Worm (Caenorhabditis elegans) whole organism, L1 larva: Measurements from ENCODE around the gene C24A3.2.

Experiments
- C04F5.9 ChIP-seq: sonication (generic microtip); optimal IDR thresholded peaks from 2 replicates; lab custom pipeline; 2016; ENCODE audit warnings: missing genetic modification characterization, missing compliant biosample characterization
- C16A3.4 ChIP-seq: fragments of 150-350 bp; optimal IDR thresholded peaks from 2 replicates; lab custom pipeline; 2014; ENCODE audit warnings: missing biosample characterization, missing genetic modification characterization
- F16B12.6 ChIP-seq: fragments of 150-350 bp; optimal IDR thresholded peaks from 2 replicates; lab custom pipeline; 2014; ENCODE audit warnings: missing biosample characterization, missing genetic modification characterization
- alr-1 ChIP-seq: fragments of 200-800 bp; sonication (Bioruptor generic); optimal IDR thresholded peaks from 2 replicates; lab custom pipeline; 2018; ENCODE audit warnings: borderline replicate concordance, mild to moderate bottlenecking, missing genetic modification characterization, missing compliant biosample characterization
- blmp-1 ChIP-seq: fragments of 150-350 bp; optimal IDR thresholded peaks from 2 replicates; lab custom pipeline; 2014; ENCODE audit warnings: missing biosample characterization, missing genetic modification characterization
- ceh-63 ChIP-seq: fragments of 200-800 bp; sonication (Bioruptor generic); optimal IDR thresholded peaks from 2 replicates; lab custom pipeline; 2018; ENCODE audit warnings: mild to moderate bottlenecking, missing genetic modification characterization, missing compliant biosample characterization
- ceh-8 ChIP-seq: fragments of 200-800 bp; sonication (Bioruptor generic); optimal IDR thresholded peaks from 2 replicates; lab custom pipeline; 2018; ENCODE audit warnings: mild to moderate bottlenecking, missing genetic modification characterization, moderate library complexity, missing compliant biosample characterization
- ceh-88 ChIP-seq: fragments of 200-800 bp; sonication (Bioruptor generic); IDR thresholded peaks from 2 replicates; pipeline ENCODE4 v1.3.6; 2022; ENCODE audit warnings: missing genetic modification characterization, missing compliant biosample characterization
- ceh-90 ChIP-seq: sonication (generic microtip); optimal IDR thresholded peaks from 2 replicates; lab custom pipeline; 2016; ENCODE audit warnings: missing genetic modification characterization, missing compliant biosample characterization
- ces-1 ChIP-seq: fragments of 150-350 bp; optimal IDR thresholded peaks from 2 replicates; lab custom pipeline; 2014; ENCODE audit warnings: missing biosample characterization, missing genetic modification reagents, missing genetic modification characterization
- dpl-1 ChIP-seq, 3 experiments: fragments of 150-350 bp in 2 of 3; sonication (generic microtip) in 1 of 3; optimal IDR thresholded peaks; 2 replicates each; lab custom pipeline; 2014 to 2017; ENCODE audit warnings: missing biosample characterization in 3 of 3, missing genetic modification characterization in 3 of 3, missing genetic modification reagents in 3 of 3
- efl-3 ChIP-seq: fragments of 200-800 bp; sonication (Bioruptor generic); optimal IDR thresholded peaks from 2 replicates; lab custom pipeline; 2018; ENCODE audit warnings: mild to moderate bottlenecking, missing genetic modification characterization, missing compliant biosample characterization
- egl-27 ChIP-seq, 2 experiments: fragments of 150-350 bp in 1 of 2; sonication (generic microtip); optimal IDR thresholded peaks; 3 replicates each; lab custom pipeline; 2017 to 2018; ENCODE audit warnings: missing biosample characterization in 2 of 2, missing genetic modification characterization in 2 of 2, missing genetic modification reagents in 2 of 2
- ets-5 ChIP-seq: fragments of 200-800 bp; sonication (Bioruptor generic); IDR thresholded peaks from 2 replicates; pipeline ENCODE4 v1.3.6; 2022; ENCODE audit warnings: missing genetic modification characterization, missing compliant biosample characterization
- fkh-10 ChIP-seq: sonication (generic microtip); optimal IDR thresholded peaks from 2 replicates; lab custom pipeline; 2017; ENCODE audit warnings: missing biosample characterization, missing genetic modification reagents, missing genetic modification characterization
- fkh-4 ChIP-seq: sonication (generic microtip); optimal IDR thresholded peaks from 2 replicates; lab custom pipeline; 2016; ENCODE audit warnings: missing compliant biosample characterization, missing genetic modification characterization, borderline replicate concordance
- hlh-4 ChIP-seq: sonication (generic microtip); optimal IDR thresholded peaks from 2 replicates; lab custom pipeline; 2016; ENCODE audit warnings: mild to moderate bottlenecking, missing genetic modification characterization, missing compliant biosample characterization
- irx-1 ChIP-seq: sonication (generic microtip); optimal IDR thresholded peaks from 2 replicates; lab custom pipeline; 2016; ENCODE audit warnings: missing genetic modification characterization, missing compliant biosample characterization
- isw-1 ChIP-seq: fragments of 200-800 bp; sonication (Bioruptor generic); IDR thresholded peaks from 2 replicates; pipeline ENCODE4 v1.3.6; 2022; ENCODE audit warnings: missing genetic modification characterization, missing compliant biosample characterization
- jun-1 ChIP-seq: fragments of 150-350 bp; optimal IDR thresholded peaks from 2 replicates; lab custom pipeline; 2014; ENCODE audit warnings: missing biosample characterization, missing genetic modification reagents, missing genetic modification characterization
- lin-13 ChIP-seq: fragments of 150-350 bp; optimal IDR thresholded peaks from 2 replicates; lab custom pipeline; 2014; ENCODE audit warnings: missing biosample characterization, missing genetic modification reagents, missing genetic modification characterization
- lin-14 ChIP-seq: fragments of 200-800 bp; sonication (Bioruptor generic); optimal IDR thresholded peaks from 2 replicates; lab custom pipeline; 2018; ENCODE audit warnings: mild to moderate bottlenecking, missing genetic modification characterization, moderate library complexity, missing compliant biosample characterization
- lin-39 ChIP-seq: fragments of 150-350 bp; optimal IDR thresholded peaks from 2 replicates; lab custom pipeline; 2014; ENCODE audit warnings: missing biosample characterization, missing genetic modification reagents, missing genetic modification characterization
- lir-3 ChIP-seq: sonication (generic microtip); optimal IDR thresholded peaks from 2 replicates; lab custom pipeline; 2016; ENCODE audit warnings: mild to moderate bottlenecking, missing genetic modification characterization, moderate library complexity, missing compliant biosample characterization; ENCODE audit not compliant: poor library complexity
- lsy-2 ChIP-seq, 2 experiments: fragments of 150-350 bp; optimal IDR thresholded peaks; 2 replicates each; lab custom pipeline; 2014; ENCODE audit warnings: missing biosample characterization in 2 of 2, missing genetic modification characterization in 2 of 2
- mdl-1 ChIP-seq, 2 experiments: fragments of 150-350 bp; optimal IDR thresholded peaks; 2 replicates each; lab custom pipeline; 2014 to 2017; ENCODE audit warnings: missing biosample characterization in 2 of 2, missing genetic modification characterization in 2 of 2, inconsistent platforms in 1 of 2
- mef-2 ChIP-seq: fragments of 150-350 bp; optimal IDR thresholded peaks from 2 replicates; lab custom pipeline; 2014; ENCODE audit warnings: missing biosample characterization, missing genetic modification characterization
- mep-1 ChIP-seq: fragments of 150-350 bp; optimal IDR thresholded peaks from 2 replicates; lab custom pipeline; 2014; ENCODE audit warnings: missing biosample characterization, missing genetic modification characterization
- nhr-11 ChIP-seq: fragments of 150-350 bp; optimal IDR thresholded peaks from 2 replicates; lab custom pipeline; 2014; ENCODE audit warnings: missing biosample characterization, missing genetic modification characterization
- nhr-12 ChIP-seq: sonication (generic microtip); optimal IDR thresholded peaks from 2 replicates; lab custom pipeline; 2017; ENCODE audit warnings: missing biosample characterization, missing genetic modification characterization
- nhr-19 ChIP-seq: fragments of 200-800 bp; sonication (Bioruptor generic); conservative IDR thresholded peaks from 2 replicates; pipeline ENCODE4 v1.3.6; 2022; ENCODE audit warnings: missing genetic modification characterization, missing compliant biosample characterization
- nhr-20 ChIP-seq: sonication (generic microtip); optimal IDR thresholded peaks from 2 replicates; lab custom pipeline; 2016; ENCODE audit warnings: mild to moderate bottlenecking, missing genetic modification characterization, missing compliant biosample characterization
- nhr-237 ChIP-seq: fragments of 150-350 bp; optimal IDR thresholded peaks from 2 replicates; lab custom pipeline; 2014; ENCODE audit warnings: missing biosample characterization, missing genetic modification characterization
- nhr-77 ChIP-seq: fragments of 150-350 bp; optimal IDR thresholded peaks from 2 replicates; lab custom pipeline; 2014; ENCODE audit warnings: missing biosample characterization, missing genetic modification characterization
- nhr-90 ChIP-seq: sonication (generic microtip); optimal IDR thresholded peaks from 2 replicates; lab custom pipeline; 2016; ENCODE audit warnings: mild to moderate bottlenecking, missing genetic modification characterization, missing compliant biosample characterization; ENCODE audit not compliant: poor library complexity
- pqm-1 ChIP-seq: sonication (generic microtip); optimal IDR thresholded peaks from 3 replicates; lab custom pipeline; 2017; ENCODE audit warnings: missing biosample characterization, missing genetic modification characterization
- rnt-1 ChIP-seq: sonication (generic microtip); optimal IDR thresholded peaks from 2 replicates; lab custom pipeline; 2016; ENCODE audit warnings: mild to moderate bottlenecking, missing genetic modification characterization, moderate library complexity, missing compliant biosample characterization
- snpc-4 ChIP-seq: fragments of 150-350 bp; optimal IDR thresholded peaks from 2 replicates; lab custom pipeline; 2014; ENCODE audit warnings: missing biosample characterization, missing genetic modification characterization
- snu-23 ChIP-seq: sonication (generic microtip); optimal IDR thresholded peaks from 2 replicates; lab custom pipeline; 2016; ENCODE audit warnings: missing genetic modification characterization, missing compliant biosample characterization
- sox-4 ChIP-seq: sonication (generic microtip); optimal IDR thresholded peaks from 2 replicates; lab custom pipeline; 2016; ENCODE audit warnings: missing genetic modification characterization, missing compliant biosample characterization
- sptf-1 ChIP-seq: fragments of 150-350 bp; optimal IDR thresholded peaks from 2 replicates; lab custom pipeline; 2014; ENCODE audit warnings: missing biosample characterization, missing genetic modification characterization
- sup-37 ChIP-seq: fragments of 200-800 bp; sonication (Bioruptor generic); optimal IDR thresholded peaks from 2 replicates; lab custom pipeline; 2018; ENCODE audit warnings: mild to moderate bottlenecking, missing genetic modification characterization, missing compliant biosample characterization
- swsn-7 ChIP-seq: sonication (generic microtip); optimal IDR thresholded peaks from 2 replicates; lab custom pipeline; 2016; ENCODE audit warnings: missing genetic modification characterization, missing compliant biosample characterization
- tlp-1 ChIP-seq: fragments of 150-350 bp; optimal IDR thresholded peaks from 2 replicates; lab custom pipeline; 2014; ENCODE audit warnings: missing biosample characterization, missing genetic modification characterization
- unc-130 ChIP-seq: fragments of 150-350 bp; optimal IDR thresholded peaks from 2 replicates; lab custom pipeline; 2017; ENCODE audit warnings: missing biosample characterization, missing genetic modification characterization, inconsistent platforms
- unc-30 ChIP-seq: sonication (generic microtip); optimal IDR thresholded peaks from 2 replicates; lab custom pipeline; 2017; ENCODE audit warnings: missing biosample characterization, missing genetic modification characterization
- unc-62 ChIP-seq: fragments of 150-350 bp; optimal IDR thresholded peaks from 2 replicates; lab custom pipeline; 2014; ENCODE audit warnings: missing biosample characterization, missing genetic modification reagents, missing genetic modification characterization
- unc-86 ChIP-seq: sonication (generic microtip); optimal IDR thresholded peaks from 2 replicates; lab custom pipeline; 2016; ENCODE audit warnings: missing genetic modification characterization, missing compliant biosample characterization
- vab-15 ChIP-seq: sonication (generic microtip); optimal IDR thresholded peaks from 2 replicates; lab custom pipeline; 2017; ENCODE audit warnings: missing genotype, mild to moderate bottlenecking, missing genetic modification characterization, missing compliant biosample characterization
- xbp-1 ChIP-seq: sonication (generic microtip); optimal IDR thresholded peaks from 2 replicates; lab custom pipeline; 2016; ENCODE audit warnings: missing genetic modification characterization, missing compliant biosample characterization
- zag-1 ChIP-seq: fragments of 150-350 bp; optimal IDR thresholded peaks from 2 replicates; lab custom pipeline; 2014; ENCODE audit warnings: missing biosample characterization, missing genetic modification characterization
- zip-4 ChIP-seq: fragments of 200-800 bp; sonication (Bioruptor generic); optimal IDR thresholded peaks from 2 replicates; lab custom pipeline; 2018; ENCODE audit warnings: mild to moderate bottlenecking, missing genetic modification characterization, moderate library complexity, missing compliant biosample characterization
- ztf-11 ChIP-seq, 2 experiments: sonication (generic microtip); optimal IDR thresholded peaks; 2 replicates each; lab custom pipeline; 2016 to 2017; ENCODE audit warnings: missing genetic modification characterization in 2 of 2, missing biosample characterization in 1 of 2, missing compliant biosample characterization in 1 of 2
- ztf-4 ChIP-seq: fragments of 150-350 bp; optimal IDR thresholded peaks from 2 replicates; lab custom pipeline; 2014; ENCODE audit warnings: missing biosample characterization, missing genetic modification characterization

C24A3.2 gene

DNA sequence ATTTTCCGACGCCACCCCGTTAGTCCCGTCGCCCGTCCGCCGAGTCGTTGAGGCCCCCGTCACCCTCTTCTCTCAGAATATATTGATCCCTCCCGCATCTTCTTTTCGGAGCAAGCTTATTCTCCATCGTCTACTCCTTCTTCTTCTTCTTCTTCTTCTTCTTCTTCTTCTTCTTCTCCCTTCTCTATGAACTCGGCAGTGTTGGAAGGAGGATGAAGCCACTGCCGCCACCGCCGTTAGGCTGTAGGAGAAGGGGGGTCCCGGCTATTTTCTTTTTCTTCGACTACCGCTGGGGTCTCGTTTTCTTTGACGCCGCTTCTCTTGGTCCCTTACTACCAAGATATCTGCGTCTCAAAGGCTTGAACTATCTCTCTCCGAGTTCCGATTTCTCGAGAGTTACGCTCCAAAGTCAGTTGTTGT, 1.8 kb upstream of the C24A3.2 start (continued):
- TF ChIP-seq xbp-1 (tag; lab: Kevin White, UChicago) (peak; percentile 36), isw-1 (GFP tag; lab: Robert Waterston, UW) (peak; percentile 12; the same call in 1 of the 2 replicates), nhr-90 (tag; lab: Kevin White, UChicago) (no peak), nhr-20 (peak; percentile 23), ceh-63 (GFP tag; lab: Kevin White, UChicago) (no peak), zip-4 (no peak), nhr-11 (tag; lab: Kevin White, UChicago) (no peak), sptf-1 (tag; lab: Kevin White, UChicago) (no peak), swsn-7 (peak; percentile 51), irx-1 (tag; lab: Kevin White, UChicago) (no peak), mep-1 (tag; lab: Kevin White, UChicago) (no peak), vab-15 (tag; lab: Kevin White, UChicago) (no peak), fkh-4 (no peak), ceh-88 (GFP tag; lab: Robert Waterston, UW) (no peak), alr-1 (tag; lab: Kevin White, UChicago) (no peak), egl-27 (tag; optimal IDR thresholded peaks at IDR 0.05; lab: Kevin White, UChicago) (no peak), lsy-2 (tag; optimal IDR thresholded peaks at IDR 0.05; lab: Kevin White, UChicago) (peak in 1 of 2 experiments; percentile 30), ces-1 (GFP tag; lab: Kevin White, UChicago) (no peak), F16B12.6 (tag; lab: Kevin White, UChicago) (no peak), ceh-8 (GFP tag; lab: Kevin White, UChicago) (peak; percentile 61), blmp-1 (no peak), efl-3 (GFP tag; lab: Kevin White, UChicago) (no peak), ztf-4 (tag; lab: Kevin White, UChicago) (no peak), mdl-1 (tag; optimal IDR thresholded peaks at IDR 0.05; lab: Kevin White, UChicago) (no peak), fkh-10 (GFP tag; lab: Kevin White, UChicago) (peak; percentile 51), lin-39 (no peak), nhr-237 (tag; lab: Kevin White, UChicago) (no peak), pqm-1 (tag; lab: Kevin White, UChicago) (no peak), snu-23 (GFP tag; lab: Kevin White, UChicago) (peak; percentile 59), snpc-4 (tag; lab: Kevin White, UChicago) (no peak), C04F5.9 (tag; lab: Kevin White, UChicago) (no peak), nhr-19 (GFP tag; lab: Robert Waterston, UW) (peak; percentile 14; the same call in 1 of the 2 replicates), ceh-90 (tag; lab: Kevin White, UChicago) (no peak), unc-62 (GFP tag; lab: Kevin White, UChicago) (no peak), unc-86 (tag; lab: Kevin White, UChicago) (peak; percentile 60), unc-30 (tag; lab: Kevin White, UChicago) (no peak), C16A3.4 (tag; lab: Kevin White, UChicago) (no peak), ets-5 (GFP tag; lab: Robert Waterston, UW) (no peak), sup-37 (no peak), lin-13 (GFP tag; lab: Kevin White, UChicago) (no peak), ztf-11 (tag; optimal IDR thresholded peaks at IDR 0.05; lab: Kevin White, UChicago) (no peak), zag-1 (tag; lab: Kevin White, UChicago) (no peak), hlh-4 (no peak), tlp-1 (tag; lab: Kevin White, UChicago) (no peak), rnt-1 (tag; lab: Kevin White, UChicago) (peak; percentile 24), nhr-12 (tag; lab: Kevin White, UChicago) (no peak), unc-130 (no peak), lin-14 (peak; percentile 91), nhr-77 (tag; lab: Kevin White, UChicago) (no peak), sox-4 (tag; lab: Kevin White, UChicago) (no peak), dpl-1 (GFP tag; optimal IDR thresholded peaks at IDR 0.05; lab: Kevin White, UChicago) (peak in 1 of 3 experiments; percentile 2), mef-2 (no peak), lir-3 (tag; lab: Kevin White, UChicago) (peak; percentile 16), jun-1 (tag; lab: Kevin White, UChicago) (no peak)
